Worm (Caenorhabditis elegans): Measurements from ENCODE around the gene slc-28.2.

DNA sequence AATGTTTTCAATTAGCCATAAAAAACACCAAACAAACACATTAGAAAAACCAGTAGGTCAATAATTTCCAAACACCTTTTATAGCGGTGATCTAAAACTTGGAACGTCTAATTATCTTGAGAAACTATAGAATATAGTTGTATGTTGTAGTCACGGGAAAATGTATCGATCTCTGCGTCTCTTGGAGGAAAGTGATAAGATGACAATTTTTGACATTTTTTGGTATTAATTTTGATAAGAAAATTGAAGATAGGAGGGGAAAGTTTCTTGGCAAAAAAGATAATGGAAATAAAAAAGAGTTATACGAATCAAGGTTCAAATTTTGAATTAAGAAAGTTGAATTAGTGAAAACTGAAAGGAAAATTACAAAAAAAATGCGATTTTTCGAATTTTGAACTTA lies 45.7 kb downstream of the slc-28.2 start:
- TF ChIP-seq lin-13 (GFP tag; optimal IDR thresholded peaks at IDR 0.05) (no peak), fos-1 (tag; optimal IDR thresholded peaks at IDR 0.05) (peak; percentile 77), ztf-4 (tag; optimal IDR thresholded peaks at IDR 0.05) (no peak), Y55F3AM.14 (GFP tag; optimal IDR thresholded peaks at IDR 0.05) (no peak), alr-1 (tag; optimal IDR thresholded peaks at IDR 0.05) (no peak), lin-11 (tag; optimal IDR thresholded peaks at IDR 0.05) (no peak), nhr-23 (tag; optimal IDR thresholded peaks at IDR 0.05) (no peak), egl-27 (tag; optimal IDR thresholded peaks at IDR 0.05) (no peak), elt-3 (tag; optimal IDR thresholded peaks at IDR 0.05) (no peak), snpc-4 (tag; optimal IDR thresholded peaks at IDR 0.05) (no peak), aly-2 (tag; optimal IDR thresholded peaks at IDR 0.05) (no peak), mbf-1 (tag; optimal IDR thresholded peaks at IDR 0.05) (no peak)

Data from whole organism, L2 larva.